Worm (Caenorhabditis elegans): ENCODE measurements around the gene Y46G5A.15.
A peak's percentile ranks its signal among the peaks of the same experiment; 100 is the strongest.

DNA sequence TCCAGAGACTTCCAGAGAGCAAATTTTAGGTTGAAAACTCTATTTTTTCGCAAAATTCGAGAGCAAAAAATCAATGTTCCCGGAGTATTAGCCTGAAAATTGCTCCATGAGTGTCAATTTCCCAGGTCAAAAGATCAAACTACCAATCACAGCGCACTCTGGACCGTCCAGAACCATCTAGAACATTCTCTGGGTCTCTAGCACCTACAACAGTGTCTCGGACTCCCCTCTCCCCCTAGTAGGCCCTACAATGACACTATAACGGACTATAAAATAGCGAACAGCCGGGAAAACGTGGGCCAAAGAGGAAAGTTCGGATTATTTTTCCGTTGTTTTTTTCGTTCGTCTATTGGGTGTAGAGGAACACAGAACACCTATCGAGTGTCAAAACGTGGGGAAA lies 14.1 kb upstream of the Y46G5A.15 start:
- TF ChIP-seq cog-1 (tag; optimal IDR thresholded peaks at IDR 0.05), result no peak
- TF ChIP-seq tab-1 (GFP tag; IDR thresholded peaks at IDR 0.05), result no peak
- 0 out of 2 replicates have a peak, but pooled peaks have one; percentile 8 for TF ChIP-seq ztf-23 (GFP tag; IDR thresholded peaks at IDR 0.05)
